Worm (Caenorhabditis elegans): ENCODE measurements around the gene tbx-34.

DNA sequence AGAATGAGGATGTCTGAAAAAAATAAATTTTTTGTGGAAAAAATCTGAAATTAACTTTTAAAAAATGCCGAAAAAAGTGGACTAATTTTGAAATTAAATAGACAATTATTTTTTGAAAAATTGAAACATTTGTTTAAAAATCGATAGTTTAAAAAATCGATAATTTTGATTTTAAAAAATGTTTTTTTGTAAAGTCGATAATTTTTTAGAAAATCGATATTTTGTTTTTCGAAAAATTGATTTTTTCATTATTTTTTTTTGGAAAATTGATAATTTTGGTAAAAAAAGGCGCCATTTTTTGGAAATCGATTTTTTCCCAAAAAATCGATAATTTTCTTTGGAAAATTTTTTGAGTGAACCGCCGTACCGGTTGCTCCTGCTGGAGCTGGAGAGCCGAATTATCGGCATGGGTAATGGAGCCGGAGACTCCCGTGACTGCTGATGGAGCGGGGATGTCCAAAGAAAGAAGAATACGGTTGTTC, 45.8 kb downstream of the tbx-34 start:
- TF ChIP-seq ztf-29 (GFP tag; IDR thresholded peaks at IDR 0.05): no peak
- peak; percentile 76 for TF ChIP-seq T22C8.4 (GFP tag; IDR thresholded peaks at IDR 0.05)
- TF ChIP-seq ztf-23 (GFP tag; IDR thresholded peaks at IDR 0.05): no peak
- no peak for TF ChIP-seq tab-1 (GFP tag; IDR thresholded peaks at IDR 0.05)
- no peak for TF ChIP-seq flt-1 (GFP tag; IDR thresholded peaks at IDR 0.05)
- TF ChIP-seq ref-1 (GFP tag; conservative IDR thresholded peaks at IDR 0.05): no peak
- TF ChIP-seq klf-2 (GFP tag; conservative IDR thresholded peaks at IDR 0.05): no peak
- TF ChIP-seq cog-1 (tag; optimal IDR thresholded peaks at IDR 0.05): no peak
